Fruit fly (Drosophila melanogaster) whole organism, embryonic: ENCODE data around the gene Spc25.

ENCODE experiments used
- Asciz ChIP-seq: fragments of 200-800 bp; sonication (Bioruptor generic); optimal IDR thresholded peaks from 2 replicates; lab custom pipeline; 2017; ENCODE audit warnings: missing biosample characterization, mild to moderate bottlenecking, missing genetic modification characterization, missing genetic modification reagents
- B-H2 ChIP-seq: fragments of 200-800 bp; sonication (Bioruptor generic); optimal IDR thresholded peaks from 2 replicates; lab custom pipeline; 2018; ENCODE audit warnings: missing biosample characterization, mild to moderate bottlenecking, missing genetic modification characterization
- BEAF-32 ChIP-seq: fragments of 200-800 bp; sonication (Bioruptor generic); optimal IDR thresholded peaks from 3 replicates; lab custom pipeline; 2017; ENCODE audit warnings: missing biosample characterization, missing genetic modification characterization, mild to moderate bottlenecking, moderate library complexity, missing genetic modification reagents
- CG16813 ChIP-seq: fragments of 200-800 bp; sonication (Bioruptor generic); IDR thresholded peaks from 3 replicates; pipeline ENCODE4 v1.3.6; 2022; ENCODE audit warnings: missing biosample characterization, missing genetic modification characterization; ENCODE audit not compliant: partially characterized antibody
- CG3847 ChIP-seq: fragments of 200-800 bp; sonication (Bioruptor generic); IDR thresholded peaks from 2 replicates; pipeline ENCODE4 v1.3.6; 2022; ENCODE audit warnings: missing biosample characterization, missing genetic modification characterization
- CG42726 ChIP-seq: fragments of 200-800 bp; sonication (Bioruptor generic); IDR thresholded peaks from 2 replicates; pipeline ENCODE4 v1.3.6; 2022; ENCODE audit warnings: missing biosample characterization, missing genetic modification characterization; ENCODE audit not compliant: partially characterized antibody
- CG4617 ChIP-seq: fragments of 200-800 bp; sonication (Bioruptor generic); optimal IDR thresholded peaks from 3 replicates; lab custom pipeline; 2016; ENCODE audit warnings: missing biosample characterization, missing genetic modification characterization, borderline replicate concordance
- CG6791 ChIP-seq: fragments of 200-800 bp; sonication (Bioruptor generic); IDR thresholded peaks from 3 replicates; pipeline ENCODE4 v1.3.6; 2022; ENCODE audit warnings: missing biosample characterization, missing genetic modification characterization; ENCODE audit not compliant: partially characterized antibody
- CG7786 ChIP-seq: fragments of 200-800 bp; sonication (Bioruptor generic); optimal IDR thresholded peaks from 2 replicates; lab custom pipeline; 2016; ENCODE audit warnings: missing biosample characterization, missing genetic modification characterization
- CG8281 ChIP-seq: fragments of 200-800 bp; sonication (Bioruptor generic); optimal IDR thresholded peaks from 2 replicates; lab custom pipeline; 2018; ENCODE audit warnings: missing biosample characterization, mild to moderate bottlenecking, missing genetic modification characterization, moderate library complexity
- CG8388 ChIP-seq: fragments of 200-800 bp; sonication (Bioruptor generic); optimal IDR thresholded peaks from 2 replicates; lab custom pipeline; 2019; ENCODE audit warnings: missing biosample characterization, mild to moderate bottlenecking, missing genetic modification characterization, moderate library complexity
- CG9437 ChIP-seq: fragments of 200-800 bp; sonication (Bioruptor generic); optimal IDR thresholded peaks from 2 replicates; lab custom pipeline; 2018; ENCODE audit warnings: missing biosample characterization, mild to moderate bottlenecking, missing genetic modification characterization
- CG9609 ChIP-seq: fragments of 200-800 bp; sonication (Bioruptor generic); optimal IDR thresholded peaks from 3 replicates; lab custom pipeline; 2016; ENCODE audit warnings: missing biosample characterization, missing genetic modification characterization
- CG9797 ChIP-seq: fragments of 200-800 bp; sonication (Bioruptor generic); optimal IDR thresholded peaks from 3 replicates; lab custom pipeline; 2018; ENCODE audit warnings: missing biosample characterization, mild to moderate bottlenecking, missing genetic modification characterization
- Camta ChIP-seq: fragments of 200-800 bp; sonication (Bioruptor generic); optimal IDR thresholded peaks from 2 replicates; lab custom pipeline; 2016; ENCODE audit warnings: missing biosample characterization, missing genetic modification characterization
- Dll ChIP-seq: fragments of 200-800 bp; sonication (Bioruptor generic); IDR thresholded peaks from 4 replicates; pipeline ENCODE4 v1.3.6; 2022; ENCODE audit warnings: missing biosample characterization, missing genetic modification characterization; ENCODE audit not compliant: partially characterized antibody
- Dp ChIP-seq: fragments of 200-800 bp; sonication (Bioruptor generic); optimal IDR thresholded peaks from 2 replicates; lab custom pipeline; 2018; ENCODE audit warnings: missing biosample characterization, mild to moderate bottlenecking, missing genetic modification characterization, moderate library complexity
- E2f2 ChIP-seq: fragments of 200-800 bp; sonication (Bioruptor generic); IDR thresholded peaks from 2 replicates; pipeline ENCODE4 v1.3.6; 2022; ENCODE audit warnings: missing biosample characterization, missing genetic modification characterization
- Ets97D ChIP-seq: fragments of 200-800 bp; sonication (Bioruptor generic); optimal IDR thresholded peaks from 3 replicates; lab custom pipeline; 2016; ENCODE audit warnings: missing biosample characterization, missing genetic modification characterization
- Hand ChIP-seq: fragments of 200-800 bp; sonication (Bioruptor generic); optimal IDR thresholded peaks from 2 replicates; lab custom pipeline; 2017; ENCODE audit warnings: mild to moderate bottlenecking, missing biosample characterization, missing genetic modification reagents, missing genetic modification characterization
- NC2β ChIP-seq: fragments of 200-800 bp; sonication (Bioruptor generic); optimal IDR thresholded peaks from 2 replicates; lab custom pipeline; 2016; ENCODE audit warnings: missing biosample characterization, missing genetic modification characterization
- NFAT ChIP-seq: fragments of 200-800 bp; sonication (Bioruptor generic); IDR thresholded peaks from 2 replicates; pipeline ENCODE4 v1.3.6; 2022; ENCODE audit warnings: missing biosample characterization, missing genetic modification characterization
- Ptx1 ChIP-seq: fragments of 200-800 bp; sonication (Bioruptor generic); IDR thresholded peaks from 2 replicates; pipeline ENCODE4 v1.3.6; 2022; ENCODE audit warnings: missing biosample characterization, missing genetic modification characterization
- Rx ChIP-seq: fragments of 200-800 bp; sonication (Bioruptor generic); IDR thresholded peaks from 2 replicates; pipeline ENCODE4 v1.3.6; 2022; ENCODE audit warnings: missing biosample characterization, missing genetic modification characterization
- Scr ChIP-seq: fragments of 200-800 bp; sonication (Bioruptor generic); IDR thresholded peaks from 2 replicates; pipeline ENCODE4 v1.3.6; 2022; ENCODE audit warnings: missing biosample characterization, missing genetic modification characterization; ENCODE audit not compliant: partially characterized antibody
- Sox102F ChIP-seq: fragments of 200-800 bp; sonication (Bioruptor generic); optimal IDR thresholded peaks from 2 replicates; lab custom pipeline; 2018; ENCODE audit warnings: missing biosample characterization, mild to moderate bottlenecking, missing genetic modification characterization, moderate library complexity
- YL-1 ChIP-seq: fragments of 200-800 bp; sonication (Bioruptor generic); optimal IDR thresholded peaks from 3 replicates; lab custom pipeline; 2017; ENCODE audit warnings: missing biosample characterization, mild to moderate bottlenecking, missing genetic modification characterization
- ase ChIP-seq: fragments of 200-800 bp; sonication (Bioruptor generic); IDR thresholded peaks from 3 replicates; pipeline ENCODE4 v1.3.6; 2022; ENCODE audit warnings: missing biosample characterization, missing genetic modification characterization
- cad ChIP-seq: fragments of >200 bp; optimal IDR thresholded peaks from 2 replicates; lab custom pipeline; 2017; ENCODE audit warnings: missing biosample characterization, missing genetic modification characterization
- dpn ChIP-seq, 2 experiments: fragments of 200-800 bp; sonication (Bioruptor generic); optimal IDR thresholded peaks; 3 replicates each; lab custom pipeline; 2016; ENCODE audit warnings: missing biosample characterization in 2 of 2, missing genetic modification characterization in 2 of 2
- fd3F ChIP-seq: fragments of 200-800 bp; sonication (Bioruptor generic); optimal IDR thresholded peaks from 2 replicates; lab custom pipeline; 2018; ENCODE audit warnings: missing biosample characterization, mild to moderate bottlenecking, missing genetic modification characterization, moderate library complexity
- fu2 ChIP-seq: fragments of 200-800 bp; sonication (Bioruptor generic); optimal IDR thresholded peaks from 2 replicates; lab custom pipeline; 2016; ENCODE audit warnings: missing biosample characterization, missing genetic modification characterization
- gfzf ChIP-seq: fragments of 200-800 bp; sonication (Bioruptor generic); optimal IDR thresholded peaks from 2 replicates; lab custom pipeline; 2016; ENCODE audit warnings: missing biosample characterization, mild to moderate bottlenecking, missing genetic modification characterization, moderate library complexity
- kay ChIP-seq: fragments of 200-800 bp; sonication (Bioruptor generic); optimal IDR thresholded peaks from 2 replicates; lab custom pipeline; 2016; ENCODE audit warnings: missing biosample characterization, missing genetic modification characterization
- odd ChIP-seq: fragments of 200-800 bp; sonication (Bioruptor generic); optimal IDR thresholded peaks from 2 replicates; lab custom pipeline; 2017; ENCODE audit warnings: missing biosample characterization, mild to moderate bottlenecking, missing genetic modification characterization
- pho ChIP-seq: fragments of 200-800 bp; sonication (Bioruptor generic); optimal IDR thresholded peaks from 2 replicates; lab custom pipeline; 2016; ENCODE audit warnings: missing biosample characterization, missing genetic modification characterization
- pita ChIP-seq: fragments of 200-800 bp; sonication (Bioruptor generic); optimal IDR thresholded peaks from 2 replicates; lab custom pipeline; 2017; ENCODE audit warnings: missing biosample characterization, mild to moderate bottlenecking, missing genetic modification characterization
- rib ChIP-seq: fragments of 200-800 bp; sonication (Bioruptor generic); IDR thresholded peaks from 2 replicates; pipeline ENCODE4 v1.3.6; 2022; ENCODE audit warnings: missing biosample characterization, missing genetic modification characterization
- row ChIP-seq: fragments of 200-800 bp; sonication (Bioruptor generic); IDR thresholded peaks from 3 replicates; pipeline ENCODE4 v1.3.6; 2022; ENCODE audit warnings: missing biosample characterization, missing genetic modification characterization
- sna ChIP-seq: fragments of 200-800 bp; sonication (Bioruptor generic); IDR thresholded peaks from 2 replicates; pipeline ENCODE4 v1.3.6; 2022; ENCODE audit warnings: missing biosample characterization, missing genetic modification characterization; ENCODE audit not compliant: partially characterized antibody
- so ChIP-seq: fragments of 200-800 bp; sonication (Bioruptor generic); IDR thresholded peaks from 3 replicates; pipeline ENCODE4 v1.3.6; 2022; ENCODE audit warnings: missing biosample characterization, missing genetic modification characterization
- stwl ChIP-seq: fragments of 200-800 bp; sonication (Bioruptor generic); optimal IDR thresholded peaks from 3 replicates; lab custom pipeline; 2018; ENCODE audit warnings: missing biosample characterization, mild to moderate bottlenecking, missing genetic modification characterization, moderate library complexity
- tll ChIP-seq, 2 experiments: fragments of 200-800 bp in 1 of 2; fragments of >200 bp in 1 of 2; sonication (Bioruptor generic) in 1 of 2; optimal IDR thresholded peaks; 2 replicates each; lab custom pipeline; 2017 to 2019; ENCODE audit warnings: missing biosample characterization in 2 of 2, missing genetic modification characterization in 2 of 2, mild to moderate bottlenecking in 1 of 2, moderate library complexity in 1 of 2
- ttk ChIP-seq: fragments of 200-800 bp; sonication (Bioruptor generic); IDR thresholded peaks from 2 replicates; pipeline ENCODE4 v2.1.2; 2022; ENCODE audit warnings: missing biosample characterization, missing genetic modification characterization
- unpg ChIP-seq: fragments of 200-800 bp; sonication (Bioruptor generic); optimal IDR thresholded peaks from 3 replicates; lab custom pipeline; 2018; ENCODE audit warnings: missing biosample characterization, mild to moderate bottlenecking, missing genetic modification characterization, moderate library complexity
- vnd ChIP-seq: fragments of 200-800 bp; sonication (Bioruptor generic); IDR thresholded peaks from 3 replicates; pipeline ENCODE4 v1.3.6; 2022; ENCODE audit warnings: missing biosample characterization, missing genetic modification characterization; ENCODE audit not compliant: partially characterized antibody

The Spc25 gene

dm6 chr3R:12995522-12995921 lies 34.0 kb downstream of the Spc25 start, which contains the start of gene CG7488 (continued):
- TF ChIP-seq ase (GFP tag; lab: Robert Waterston, UW) (0 out of 3 replicates have a peak, but pooled peaks have one; percentile 19), so (GFP tag; lab: Robert Waterston, UW) (no peak), vnd (GFP tag; lab: Robert Waterston, UW) (peak; percentile 71), Hand (GFP tag; lab: Kevin White, UChicago) (no peak), unpg (GFP tag; lab: Kevin White, UChicago) (no peak), CG8388 (GFP tag; lab: Kevin White, UChicago) (peak; percentile 90), NC2β (GFP tag; lab: Kevin White, UChicago) (no peak), Scr (GFP tag; lab: Robert Waterston, UW) (peak; percentile 80), Dll (GFP tag; lab: Robert Waterston, UW) (peak; percentile 92), fd3F (GFP tag; lab: Kevin White, UChicago) (no peak)
- TF ChIP-seq, all 482 proteins: peak for 56

- TF ChIP-seq pho (GFP tag; lab: Kevin White, UChicago) = peak; percentile 22
- peak; percentile 77 for TF ChIP-seq rib (GFP tag; lab: Robert Waterston, UW)
- TF ChIP-seq CG42726 (GFP tag; lab: Robert Waterston, UW) = peak; percentile 51; the same call in 1 of the 2 replicates
- TF ChIP-seq CG9437 = peak; percentile 21
- TF ChIP-seq row (GFP tag; lab: Robert Waterston, UW) = peak; percentile 84
- TF ChIP-seq kay (GFP tag; lab: Kevin White, UChicago) = no peak
- TF ChIP-seq pita (GFP tag; lab: Kevin White, UChicago) = no peak
- peak; percentile 5 for TF ChIP-seq CG9609 (GFP tag; lab: Kevin White, UChicago)
- TF ChIP-seq odd (GFP tag; lab: Kevin White, UChicago) = no peak
- peak; percentile 57 for TF ChIP-seq NFAT (GFP tag; lab: Robert Waterston, UW)
- peak; percentile 24; the same call in 1 of the 2 replicates for TF ChIP-seq CG3847 (GFP tag; lab: Robert Waterston, UW)
- TF ChIP-seq dpn (GFP tag; optimal IDR thresholded peaks at IDR 0.05; lab: Kevin White, UChicago) = peak; percentile 35 to 39
- peak; percentile 77 for TF ChIP-seq BEAF-32 (GFP tag; lab: Kevin White, UChicago)
- peak; percentile 41 for TF ChIP-seq stwl (tag; lab: Kevin White, UChicago)
- peak; percentile 90 for TF ChIP-seq CG9797
- peak; percentile 62 for TF ChIP-seq Ets97D
- no peak for TF ChIP-seq Sox102F (GFP tag; lab: Kevin White, UChicago)
- TF ChIP-seq E2f2 (GFP tag; lab: Robert Waterston, UW) = peak; percentile 24; the same call in 1 of the 2 replicates
- TF ChIP-seq B-H2 (GFP tag; lab: Kevin White, UChicago) = no peak
- peak in 1 of 2 experiments; percentile 25 for TF ChIP-seq tll (GFP tag; optimal IDR thresholded peaks at IDR 0.05; lab: Kevin White, UChicago)
- TF ChIP-seq YL-1 (GFP tag; lab: Kevin White, UChicago) = peak; percentile 43
- TF ChIP-seq Ptx1 (GFP tag; lab: Robert Waterston, UW) = peak; percentile 29; the same call in 1 of the 2 replicates
- no peak for TF ChIP-seq cad (GFP tag; lab: Kevin White, UChicago)
- TF ChIP-seq sna = no peak
- no peak for TF ChIP-seq ttk (GFP tag; lab: Robert Waterston, UW)
- peak; percentile 58 for TF ChIP-seq CG4617
- TF ChIP-seq Rx (GFP tag; lab: Robert Waterston, UW) = no peak
- peak; percentile 40 for TF ChIP-seq Camta (GFP tag; lab: Kevin White, UChicago)
- TF ChIP-seq fu2 (GFP tag; lab: Kevin White, UChicago) = peak; percentile 16
- TF ChIP-seq CG6791 = peak; percentile 42; the same call in 1 of the 3 replicates
- TF ChIP-seq CG16813 (GFP tag; lab: Robert Waterston, UW) = peak; percentile 33; the same call in 1 of the 3 replicates
- TF ChIP-seq Dp (GFP tag; lab: Kevin White, UChicago) = peak; percentile 29
- TF ChIP-seq gfzf (GFP tag; lab: Kevin White, UChicago) = peak; percentile 93
- no peak for TF ChIP-seq Asciz (GFP tag; lab: Kevin White, UChicago)
- TF ChIP-seq CG8281 = no peak
- peak; percentile 26 for TF ChIP-seq CG7786 (GFP tag; lab: Kevin White, UChicago)
These were observed 36.1 kb downstream of the Spc25 start, which contains the start of the genes CG17327, CG44194 and CG7518 for dm6 chr3R:12997550-12998233. TSS of gene CG17327 (minus strand) at chr3R:12997726. TSS of gene CG44194 (minus strand) at chr3R:12997726. TSS of gene CG7518 (plus strand) at chr3R:12998089.
